Worm (Caenorhabditis elegans) whole organism, L1 larva: Measurements from ENCODE around the gene Y6G8.15.

ENCODE experiments used
- ceh-90 ChIP-seq: sonication (generic microtip); optimal IDR thresholded peaks from 2 replicates; lab custom pipeline; 2016; ENCODE audit warnings: missing genetic modification characterization, missing compliant biosample characterization
- elt-3 ChIP-seq, 6 experiments: fragments of 150-350 bp in 1 of 6; sonication (generic microtip); optimal IDR thresholded peaks; 2 replicates each; lab custom pipeline; 2017 to 2018; ENCODE audit warnings: missing biosample characterization in 6 of 6, missing genetic modification characterization in 6 of 6, inconsistent platforms in 1 of 6
- nhr-237 ChIP-seq: fragments of 150-350 bp; optimal IDR thresholded peaks from 2 replicates; lab custom pipeline; 2014; ENCODE audit warnings: missing biosample characterization, missing genetic modification characterization
- pqm-1 ChIP-seq: sonication (generic microtip); optimal IDR thresholded peaks from 3 replicates; lab custom pipeline; 2017; ENCODE audit warnings: missing biosample characterization, missing genetic modification characterization
- skn-1 ChIP-seq: fragments of 150-350 bp; optimal IDR thresholded peaks from 2 replicates; lab custom pipeline; 2014; ENCODE audit warnings: missing biosample characterization, missing genetic modification characterization

DNA sequence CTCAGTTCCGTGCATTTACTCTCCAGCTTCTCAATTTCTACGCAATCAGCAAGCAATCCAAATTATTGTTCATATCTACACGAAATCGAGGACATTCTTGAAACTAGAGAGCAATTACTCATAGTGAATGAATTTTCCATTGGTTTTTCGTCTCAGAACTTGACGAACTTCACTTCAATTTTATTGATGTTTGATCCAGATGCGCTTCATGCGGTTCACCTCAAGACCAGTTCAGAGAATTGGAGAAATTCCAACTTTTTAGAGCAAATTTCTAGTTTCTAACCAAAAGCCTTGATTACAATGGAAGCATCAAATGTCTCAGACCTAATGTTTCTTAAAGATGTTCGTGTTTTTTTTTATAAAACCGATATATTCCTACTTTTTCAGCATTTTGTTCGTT lies 9.9 kb upstream of the Y6G8.15 start, which contains the start of gene Y6G8.8:
- no peak for TF ChIP-seq ceh-90 (tag; lab: Kevin White, UChicago)
- TF ChIP-seq elt-3 (tag; optimal IDR thresholded peaks at IDR 0.05; lab: Kevin White, UChicago): no peak
- no peak for TF ChIP-seq nhr-237 (tag; lab: Kevin White, UChicago)
- TF ChIP-seq skn-1 (tag; lab: Kevin White, UChicago): no peak
- TF ChIP-seq pqm-1 (tag; lab: Kevin White, UChicago): no peak
